Worm (Caenorhabditis elegans): ENCODE data around the gene M01D1.12.

ce11 chrII:1066907-1067306, 40.1 kb downstream of the M01D1.12 start, which contains the start of gene K02E7.10:
- no peak for TF ChIP-seq F57A8.1 (GFP tag; optimal IDR thresholded peaks at IDR 0.05)
- no peak for TF ChIP-seq ama-1 (optimal IDR thresholded peaks at IDR 0.05)
- TF ChIP-seq ama-1 (GFP tag; optimal IDR thresholded peaks at IDR 0.05), result no peak
- TF ChIP-seq F22D6.2 (tag; optimal IDR thresholded peaks at IDR 0.05), result no peak
- no peak for TF ChIP-seq snpc-4 (GFP tag; optimal IDR thresholded peaks at IDR 0.05)
- TF ChIP-seq snpc-4 (tag; optimal IDR thresholded peaks at IDR 0.05), result no peak
- TF ChIP-seq efl-1 (GFP tag; optimal IDR thresholded peaks at IDR 0.05), result no peak
- no peak for TF ChIP-seq madf-10 (tag; optimal IDR thresholded peaks at IDR 0.05)
- TF ChIP-seq attf-6 (GFP tag; IDR thresholded peaks at IDR 0.05), result no peak
- TF ChIP-seq K11D2.4 (GFP tag; IDR thresholded peaks at IDR 0.05), result no peak
- TF ChIP-seq Y79H2A.3 (GFP tag; conservative IDR thresholded peaks at IDR 0.05), result no peak
- TF ChIP-seq hrde-1 (tag; optimal IDR thresholded peaks at IDR 0.05; ENCODE audit: borderline replicate concordance), result no peak
- TF ChIP-seq atf-7 (tag; optimal IDR thresholded peaks at IDR 0.05), result no peak
- no peak for TF ChIP-seq hlh-26 (GFP tag; conservative IDR thresholded peaks at IDR 0.05)
